Fruit fly (Drosophila melanogaster): ENCODE measurements around the gene pkm.

pkm gene

dm6 chrX:11561450-11562040 is 22.4 kb downstream of the pkm start, which contains the start of gene PGRP-SA:
Gene PGRP-SA (plus strand): TSS chrX:11561643.
- no peak for TF ChIP-seq insv (optimal IDR thresholded peaks at IDR 0.05)
- no peak for TF ChIP-seq Myc (optimal IDR thresholded peaks at IDR 0.05)
- no peak for TF ChIP-seq ttk (optimal IDR thresholded peaks at IDR 0.05)
- no peak for TF ChIP-seq Sin3A (optimal IDR thresholded peaks at IDR 0.05)
- no peak for TF ChIP-seq psq (optimal IDR thresholded peaks at IDR 0.05)
- TF ChIP-seq h (optimal IDR thresholded peaks at IDR 0.05): no peak

DNA sequence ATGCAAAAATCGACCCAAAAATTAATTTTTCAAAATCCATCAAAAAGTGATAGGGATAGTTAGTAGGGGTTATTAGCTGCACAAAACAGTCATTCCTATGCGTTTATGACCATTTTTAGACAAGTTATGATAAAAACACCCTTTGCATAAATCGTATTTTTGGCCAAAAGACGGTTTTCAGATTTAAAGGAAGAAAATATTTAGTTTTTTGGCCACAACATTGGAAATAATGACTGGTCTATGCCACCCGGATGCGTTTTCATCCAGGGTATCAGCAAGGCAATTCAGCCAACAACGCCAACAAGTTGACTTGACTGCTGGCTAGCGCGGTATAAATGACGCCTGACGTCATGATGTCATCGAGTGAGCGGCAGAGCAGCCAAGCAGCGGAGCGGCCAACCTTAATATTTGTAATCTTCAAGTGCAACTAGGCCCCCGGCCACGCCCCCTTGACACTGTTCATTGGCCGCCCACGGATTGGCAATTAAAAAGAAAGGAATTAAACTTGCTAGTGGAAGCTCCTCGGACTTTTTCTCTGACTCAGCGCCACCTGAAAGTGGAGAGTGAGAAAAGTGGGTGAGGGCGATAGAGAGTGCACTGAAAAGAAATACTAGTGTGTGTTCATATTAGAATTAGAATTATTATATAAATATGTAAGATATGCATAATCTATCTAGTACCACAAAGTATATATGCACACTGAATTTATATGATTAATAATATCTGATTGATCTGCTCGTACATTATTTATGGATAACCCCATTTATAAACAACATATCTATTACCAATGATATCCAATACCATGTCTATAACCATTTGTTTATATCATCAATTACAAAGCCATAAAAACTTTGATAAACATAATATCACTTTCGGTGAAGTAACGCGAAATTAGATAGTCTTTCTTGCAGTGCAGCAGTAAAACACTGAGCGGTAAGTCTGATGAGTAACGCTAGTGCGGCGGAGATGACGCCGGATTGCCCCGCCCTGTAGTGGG is 23.9 kb downstream of the pkm start:
- TF ChIP-seq psq (optimal IDR thresholded peaks at IDR 0.05) (no peak), ttk (optimal IDR thresholded peaks at IDR 0.05) (no peak), insv (optimal IDR thresholded peaks at IDR 0.05) (no peak), Sin3A (optimal IDR thresholded peaks at IDR 0.05) (no peak), Myc (optimal IDR thresholded peaks at IDR 0.05) (no peak), h (optimal IDR thresholded peaks at IDR 0.05) (no peak)

DNA sequence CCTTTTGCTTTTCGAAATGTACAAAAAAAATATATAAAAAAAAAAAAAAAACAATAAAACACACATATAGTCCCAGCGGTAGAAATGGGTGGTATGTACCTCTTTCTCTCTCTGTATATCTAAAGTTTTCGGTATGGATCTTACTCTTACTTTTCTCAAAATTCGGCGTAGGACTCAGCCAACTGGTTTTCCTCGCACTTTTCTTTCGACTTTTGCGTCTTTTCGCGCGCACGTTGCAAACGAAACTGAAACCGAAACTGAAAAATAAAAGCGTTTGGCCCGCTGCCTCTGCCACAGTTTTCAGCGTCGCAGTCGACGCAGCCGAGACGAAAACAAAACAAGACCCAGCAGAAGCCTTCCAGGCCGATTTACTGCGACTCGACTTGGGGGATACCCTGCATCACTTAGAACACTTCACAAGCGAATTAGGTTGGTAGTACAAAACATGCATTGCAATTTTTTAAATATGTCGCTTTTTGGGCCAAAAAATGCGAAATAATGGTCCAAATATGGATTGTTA is 25.5 kb downstream of the pkm start, which contains the start of gene CG1572:
CG1572 (minus strand) TSS at position 266 of the 520 bp plus-strand sequence.
- TF ChIP-seq Myc (optimal IDR thresholded peaks at IDR 0.05) (no peak), h (optimal IDR thresholded peaks at IDR 0.05) (no peak), Sin3A (optimal IDR thresholded peaks at IDR 0.05) (no peak), ttk (optimal IDR thresholded peaks at IDR 0.05) (no peak), psq (optimal IDR thresholded peaks at IDR 0.05) (no peak), insv (optimal IDR thresholded peaks at IDR 0.05) (no peak)

DNA sequence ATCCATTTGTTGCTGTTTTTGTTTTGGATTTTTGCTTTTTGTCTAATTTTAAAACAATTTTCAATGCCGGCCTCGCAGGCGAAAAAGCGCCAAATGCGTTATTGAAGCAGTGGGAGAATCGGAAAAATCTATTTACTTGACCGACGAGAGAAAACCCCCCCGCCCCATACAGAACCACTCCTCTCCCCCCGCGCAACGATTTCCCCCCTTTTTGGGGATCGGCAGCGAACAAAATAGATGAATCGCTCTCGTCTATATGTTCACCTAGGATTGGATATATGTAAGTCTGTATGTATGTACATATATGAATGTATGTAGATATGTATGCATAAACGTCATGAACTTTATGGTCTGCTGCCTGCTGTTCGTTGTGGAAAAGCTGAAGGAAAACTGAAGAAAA is 27.2 kb downstream of the pkm start:
- TF ChIP-seq Sin3A (optimal IDR thresholded peaks at IDR 0.05): no peak
- TF ChIP-seq insv (optimal IDR thresholded peaks at IDR 0.05): no peak
- no peak for TF ChIP-seq h (optimal IDR thresholded peaks at IDR 0.05)
- TF ChIP-seq ttk (optimal IDR thresholded peaks at IDR 0.05): no peak
- no peak for TF ChIP-seq Myc (optimal IDR thresholded peaks at IDR 0.05)
- TF ChIP-seq psq (optimal IDR thresholded peaks at IDR 0.05): no peak

DNA sequence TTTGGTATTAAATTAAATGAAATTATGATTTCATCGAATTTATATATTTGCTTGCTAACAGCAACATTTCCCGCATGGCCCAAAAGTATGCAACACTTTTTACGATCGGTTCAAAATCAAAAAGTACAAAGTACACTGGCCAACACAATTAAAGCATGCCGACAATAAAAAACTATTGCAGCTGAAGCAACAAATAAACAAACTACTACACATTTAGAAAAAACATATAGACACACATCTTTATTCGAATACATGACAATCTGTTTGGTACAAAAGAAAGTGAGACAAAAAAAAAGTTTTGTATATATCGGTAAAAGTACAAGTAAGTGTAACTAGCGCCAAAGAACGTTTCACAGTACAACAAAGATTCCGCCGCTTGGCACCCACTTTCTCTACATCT is 28.9 kb downstream of the pkm start:
- TF ChIP-seq insv (optimal IDR thresholded peaks at IDR 0.05) (no peak), Sin3A (optimal IDR thresholded peaks at IDR 0.05) (no peak), ttk (optimal IDR thresholded peaks at IDR 0.05) (no peak), Myc (optimal IDR thresholded peaks at IDR 0.05) (no peak), psq (optimal IDR thresholded peaks at IDR 0.05) (no peak), h (optimal IDR thresholded peaks at IDR 0.05) (no peak)

DNA sequence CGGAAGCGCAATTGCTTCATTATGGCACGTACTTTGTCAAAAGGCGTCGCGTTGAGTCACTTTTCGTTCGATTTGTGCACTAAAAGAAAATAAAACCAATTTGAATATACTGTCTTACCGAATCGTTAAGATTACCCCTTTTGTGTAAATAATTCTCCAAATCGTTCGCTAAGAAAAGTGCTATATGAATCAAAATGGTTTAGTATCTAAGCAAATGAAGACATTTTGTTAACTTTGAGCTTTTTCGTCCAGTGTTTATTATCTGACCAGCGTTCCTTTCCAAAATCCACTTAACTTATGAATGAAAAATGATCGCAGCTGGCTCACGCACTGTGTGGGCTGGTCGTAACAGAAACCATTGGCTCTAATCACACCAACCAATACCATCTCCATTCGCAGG is 33.9 kb downstream of the pkm start:
- TF ChIP-seq psq (optimal IDR thresholded peaks at IDR 0.05): no peak
- no peak for TF ChIP-seq insv (optimal IDR thresholded peaks at IDR 0.05)
- TF ChIP-seq ttk (optimal IDR thresholded peaks at IDR 0.05): no peak
- TF ChIP-seq h (optimal IDR thresholded peaks at IDR 0.05): no peak
- TF ChIP-seq Myc (optimal IDR thresholded peaks at IDR 0.05): no peak
- TF ChIP-seq Sin3A (optimal IDR thresholded peaks at IDR 0.05): no peak

DNA sequence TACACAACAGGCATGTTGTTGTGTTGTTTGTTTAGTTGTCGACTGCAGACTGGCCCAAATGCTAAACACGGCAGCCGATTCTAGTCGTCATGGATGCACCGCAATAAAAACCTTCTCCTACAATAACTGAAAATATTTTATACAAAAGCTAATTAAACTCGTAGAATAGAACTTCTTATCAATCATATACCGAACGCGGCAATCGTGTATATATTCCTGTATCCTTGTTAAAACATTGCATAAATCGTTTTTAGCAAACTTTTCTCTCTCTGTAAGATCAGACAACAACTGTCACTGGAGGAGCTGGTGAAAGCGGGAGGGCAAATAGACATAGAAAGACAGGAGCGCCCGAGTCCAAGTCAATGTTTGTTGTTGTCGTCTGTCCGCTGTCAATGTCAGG is 35.3 kb downstream of the pkm start:
- no peak for TF ChIP-seq ttk (optimal IDR thresholded peaks at IDR 0.05)
- TF ChIP-seq Sin3A (optimal IDR thresholded peaks at IDR 0.05): no peak
- no peak for TF ChIP-seq h (optimal IDR thresholded peaks at IDR 0.05)
- TF ChIP-seq Myc (optimal IDR thresholded peaks at IDR 0.05): no peak
- TF ChIP-seq psq (optimal IDR thresholded peaks at IDR 0.05): no peak
- TF ChIP-seq insv (optimal IDR thresholded peaks at IDR 0.05): no peak

- no peak for TF ChIP-seq psq (optimal IDR thresholded peaks at IDR 0.05)
- no peak for TF ChIP-seq insv (optimal IDR thresholded peaks at IDR 0.05)
- TF ChIP-seq Sin3A (optimal IDR thresholded peaks at IDR 0.05): no peak
- TF ChIP-seq h (optimal IDR thresholded peaks at IDR 0.05): no peak
- TF ChIP-seq Myc (optimal IDR thresholded peaks at IDR 0.05): no peak
- no peak for TF ChIP-seq ttk (optimal IDR thresholded peaks at IDR 0.05)
Observed at dm6 chrX:11546941-11547340, 37.0 kb downstream of the pkm start.

DNA sequence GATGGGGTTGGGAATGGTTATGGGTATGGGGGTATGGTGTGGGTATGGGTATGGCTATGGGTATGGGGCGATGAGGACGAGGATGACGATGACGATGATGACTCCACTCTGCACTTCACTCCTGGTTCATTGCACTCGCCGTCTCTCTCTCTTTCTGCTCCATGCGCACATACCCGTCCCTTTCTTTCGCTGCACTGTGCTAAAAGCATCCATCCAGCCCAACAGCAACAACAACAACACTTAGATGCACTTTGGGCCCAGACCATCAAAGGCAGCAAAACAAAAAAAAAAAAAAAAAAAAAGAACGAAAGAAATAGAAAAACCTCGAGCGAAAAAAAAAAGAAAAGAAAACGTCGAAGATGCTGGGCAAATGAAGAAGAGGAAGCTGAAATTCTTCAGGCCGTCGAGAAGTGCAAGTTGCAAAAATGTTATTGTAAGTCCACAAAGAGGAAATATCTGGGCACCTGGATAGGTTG is 39.0 kb downstream of the pkm start:
- TF ChIP-seq Myc (optimal IDR thresholded peaks at IDR 0.05) (no peak), h (optimal IDR thresholded peaks at IDR 0.05) (no peak), insv (optimal IDR thresholded peaks at IDR 0.05) (no peak), ttk (optimal IDR thresholded peaks at IDR 0.05) (no peak), Sin3A (optimal IDR thresholded peaks at IDR 0.05) (no peak), psq (optimal IDR thresholded peaks at IDR 0.05) (no peak)

dm6 chrX:11544110-11544950 is 39.6 kb downstream of the pkm start:
- no peak for TF ChIP-seq h (optimal IDR thresholded peaks at IDR 0.05)
- no peak for TF ChIP-seq insv (optimal IDR thresholded peaks at IDR 0.05)
- TF ChIP-seq psq (optimal IDR thresholded peaks at IDR 0.05): no peak
- no peak for TF ChIP-seq Sin3A (optimal IDR thresholded peaks at IDR 0.05)
- TF ChIP-seq Myc (optimal IDR thresholded peaks at IDR 0.05): no peak
- no peak for TF ChIP-seq ttk (optimal IDR thresholded peaks at IDR 0.05)

dm6 chrX:11543318-11543717 is 40.7 kb downstream of the pkm start:
- TF ChIP-seq psq (optimal IDR thresholded peaks at IDR 0.05) (no peak), Myc (optimal IDR thresholded peaks at IDR 0.05) (no peak), ttk (optimal IDR thresholded peaks at IDR 0.05) (no peak), Sin3A (optimal IDR thresholded peaks at IDR 0.05) (no peak), insv (optimal IDR thresholded peaks at IDR 0.05) (no peak), h (optimal IDR thresholded peaks at IDR 0.05) (no peak)

Measured in Kc167 (cell line).